Worm (Caenorhabditis elegans) whole organism, young adult: ENCODE measurements around the gene F58F12.1.
A peak's percentile ranks its signal among the peaks of the same experiment; 100 is the strongest.

Experiments
- B0035.1 ChIP-seq: sonication (generic microtip); optimal IDR thresholded peaks from 2 replicates; lab custom pipeline; 2016; ENCODE audit warnings: missing genetic modification characterization, mild to moderate bottlenecking, missing compliant biosample characterization, missing genotype, missing genetic modification reagents
- B0336.3 ChIP-seq: fragments of 200-800 bp; sonication (Bioruptor generic); IDR thresholded peaks from 2 replicates; pipeline ENCODE4 v1.3.6; 2022; ENCODE audit warnings: missing genetic modification characterization, missing compliant biosample characterization
- D2030.7 ChIP-seq: fragments of 200-800 bp; sonication (Bioruptor generic); IDR thresholded peaks from 2 replicates; pipeline ENCODE4 v1.3.6; 2022; ENCODE audit warnings: missing genetic modification reagents, missing genetic modification characterization, missing compliant biosample characterization
- F33H1.4 ChIP-seq: fragments of 200-800 bp; sonication (Bioruptor generic); IDR thresholded peaks from 2 replicates; pipeline ENCODE4 v1.3.6; 2022; ENCODE audit warnings: missing genetic modification reagents, missing genetic modification characterization, missing compliant biosample characterization
- F37B4.10 ChIP-seq: fragments of 200-800 bp; sonication (Bioruptor generic); IDR thresholded peaks from 2 replicates; pipeline ENCODE4 v1.3.6; 2022; ENCODE audit warnings: missing genetic modification characterization, missing compliant biosample characterization
- F52B5.7 ChIP-seq: sonication (generic microtip); optimal IDR thresholded peaks from 2 replicates; lab custom pipeline; 2016; ENCODE audit warnings: mild to moderate bottlenecking, missing genetic modification characterization, missing compliant biosample characterization
- F55B11.4 ChIP-seq: sonication (generic microtip); optimal IDR thresholded peaks from 2 replicates; lab custom pipeline; 2016; ENCODE audit warnings: missing compliant biosample characterization, missing genetic modification characterization, borderline replicate concordance; ENCODE audit not compliant: insufficient read depth
- K11D2.4 ChIP-seq: fragments of 200-800 bp; sonication (Bioruptor generic); IDR thresholded peaks from 2 replicates; pipeline ENCODE4 v1.3.6; 2022; ENCODE audit warnings: missing genetic modification reagents, missing genetic modification characterization, missing compliant biosample characterization
- K12H6.12 ChIP-seq: fragments of 200-800 bp; sonication (Bioruptor generic); optimal IDR thresholded peaks from 2 replicates; lab custom pipeline; 2018; ENCODE audit warnings: mild to moderate bottlenecking, missing genetic modification characterization, missing compliant biosample characterization
- T26A5.8 ChIP-seq: sonication (generic microtip); optimal IDR thresholded peaks from 2 replicates; lab custom pipeline; 2016; ENCODE audit warnings: missing genetic modification characterization, missing compliant biosample characterization
- Y53G8AR.9 ChIP-seq: fragments of 200-800 bp; sonication (Bioruptor generic); conservative IDR thresholded peaks from 2 replicates; pipeline ENCODE4 v1.3.6; 2022; ENCODE audit warnings: missing genetic modification reagents, missing genetic modification characterization, missing compliant biosample characterization
- Y56A3A.18 ChIP-seq: fragments of 200-800 bp; sonication (Bioruptor generic); IDR thresholded peaks from 2 replicates; pipeline ENCODE4 v1.3.6; 2022; ENCODE audit warnings: missing genetic modification reagents, missing genetic modification characterization, missing compliant biosample characterization
- Y79H2A.3 ChIP-seq: fragments of 200-800 bp; sonication (Bioruptor generic); conservative IDR thresholded peaks from 2 replicates; pipeline ENCODE4 v1.3.6; 2022; ENCODE audit warnings: missing genetic modification reagents, missing genetic modification characterization, missing compliant biosample characterization
- ama-1 ChIP-seq, 3 experiments: fragments of 150-350 bp in 1 of 3; sonication (generic microtip) in 2 of 3; optimal IDR thresholded peaks; 2 replicates each; lab custom pipeline; 2014 to 2018; ENCODE audit warnings: missing biosample characterization in 2 of 3, missing genetic modification characterization in 2 of 3, missing genetic modification reagents in 2 of 3
- aptf-2 ChIP-seq: fragments of 200-800 bp; sonication (Bioruptor generic); conservative IDR thresholded peaks from 2 replicates; pipeline ENCODE4 v1.3.6; 2022; ENCODE audit warnings: missing genetic modification reagents, missing genetic modification characterization, missing compliant biosample characterization
- aptf-3 ChIP-seq: fragments of 200-800 bp; sonication (Bioruptor generic); IDR thresholded peaks from 2 replicates; pipeline ENCODE4 v1.3.6; 2022; ENCODE audit warnings: missing genetic modification characterization, missing compliant biosample characterization
- attf-5 ChIP-seq: fragments of 200-800 bp; sonication (Bioruptor generic); optimal IDR thresholded peaks from 2 replicates; lab custom pipeline; 2018; ENCODE audit warnings: mild to moderate bottlenecking, missing genetic modification characterization, missing compliant biosample characterization
- bed-1 ChIP-seq: fragments of 200-800 bp; sonication (Bioruptor generic); IDR thresholded peaks from 2 replicates; pipeline ENCODE4 v1.3.6; 2022; ENCODE audit warnings: missing genetic modification reagents, missing genetic modification characterization, missing compliant biosample characterization
- cebp-1 ChIP-seq, 2 experiments: fragments of 200-800 bp in 1 of 2; sonication (Bioruptor generic) in 1 of 2; sonication (generic microtip) in 1 of 2; IDR thresholded peaks in 1 of 2; optimal IDR thresholded peaks in 1 of 2; 2 replicates each; pipeline versions ENCODE4 v1.3.6 to Lab custom; 2017 to 2022; ENCODE audit warnings: missing compliant biosample characterization in 2 of 2, missing genetic modification characterization in 2 of 2, mild to moderate bottlenecking in 1 of 2, missing genetic modification reagents in 1 of 2, moderate library complexity in 1 of 2
- ceh-27 ChIP-seq: fragments of 200-800 bp; sonication (Bioruptor generic); optimal IDR thresholded peaks from 2 replicates; lab custom pipeline; 2018; ENCODE audit warnings: mild to moderate bottlenecking, missing genetic modification characterization, moderate library complexity, missing compliant biosample characterization
- ceh-79 ChIP-seq: sonication (generic microtip); optimal IDR thresholded peaks from 2 replicates; lab custom pipeline; 2017; ENCODE audit warnings: mild to moderate bottlenecking, missing genetic modification characterization, missing compliant biosample characterization
- egrh-3 ChIP-seq: fragments of 200-800 bp; sonication (Bioruptor generic); IDR thresholded peaks from 2 replicates; pipeline ENCODE4 v1.3.6; 2022; ENCODE audit warnings: missing genetic modification reagents, missing genetic modification characterization, missing compliant biosample characterization
- fkh-3 ChIP-seq: sonication (generic microtip); optimal IDR thresholded peaks from 2 replicates; lab custom pipeline; 2016; ENCODE audit warnings: mild to moderate bottlenecking, missing genetic modification characterization, missing compliant biosample characterization
- him-1 ChIP-seq: sonication (generic microtip); optimal IDR thresholded peaks from 2 replicates; lab custom pipeline; 2016; ENCODE audit warnings: missing genotype, missing genetic modification reagents, missing genetic modification characterization, missing compliant biosample characterization
- hlh-26 ChIP-seq: fragments of 200-800 bp; sonication (Bioruptor generic); conservative IDR thresholded peaks from 2 replicates; pipeline ENCODE4 v1.3.6; 2022; ENCODE audit warnings: missing genetic modification reagents, missing genetic modification characterization, missing compliant biosample characterization
- let-526 ChIP-seq: fragments of 200-800 bp; sonication (Bioruptor generic); IDR thresholded peaks from 2 replicates; pipeline ENCODE4 v1.3.6; 2022; ENCODE audit warnings: missing genetic modification reagents, missing genetic modification characterization, missing compliant biosample characterization
- lin-35 ChIP-seq, 3 experiments: fragments of 150-350 bp in 2 of 3; sonication (generic microtip) in 1 of 3; optimal IDR thresholded peaks; 2 replicates each; lab custom pipeline; 2014 to 2018; ENCODE audit warnings: missing biosample characterization in 3 of 3, missing genetic modification characterization in 3 of 3, missing genetic modification reagents in 3 of 3
- lin-40 ChIP-seq: sonication (generic microtip); optimal IDR thresholded peaks from 2 replicates; lab custom pipeline; 2016; ENCODE audit warnings: missing genetic modification characterization, mild to moderate bottlenecking, missing compliant biosample characterization, missing genotype, missing genetic modification reagents
- lin-54 ChIP-seq: fragments of 200-800 bp; sonication (Bioruptor generic); optimal IDR thresholded peaks from 2 replicates; lab custom pipeline; 2018; ENCODE audit warnings: mild to moderate bottlenecking, missing genetic modification characterization, missing compliant biosample characterization
- lir-1 ChIP-seq: fragments of 200-800 bp; sonication (Bioruptor generic); conservative IDR thresholded peaks from 2 replicates; pipeline ENCODE4 v1.3.6; 2022; ENCODE audit warnings: missing genetic modification reagents, missing genetic modification characterization, missing compliant biosample characterization
- madf-3 ChIP-seq: fragments of 200-800 bp; sonication (Bioruptor generic); IDR thresholded peaks from 2 replicates; pipeline ENCODE4 v1.3.6; 2022; ENCODE audit warnings: missing genetic modification reagents, missing genetic modification characterization, missing compliant biosample characterization
- madf-6 ChIP-seq: fragments of 200-800 bp; sonication (Bioruptor generic); IDR thresholded peaks from 2 replicates; pipeline ENCODE4 v1.3.6; 2022; ENCODE audit warnings: missing genetic modification reagents, missing genetic modification characterization, missing compliant biosample characterization
- mcd-1 ChIP-seq: fragments of 200-800 bp; sonication (Bioruptor generic); IDR thresholded peaks from 2 replicates; pipeline ENCODE4 v1.3.6; 2022; ENCODE audit warnings: missing genetic modification reagents, missing genetic modification characterization, missing compliant biosample characterization
- nfya-2 ChIP-seq: fragments of 200-800 bp; sonication (Bioruptor generic); IDR thresholded peaks from 2 replicates; pipeline ENCODE4 v1.3.6; 2022; ENCODE audit warnings: missing genetic modification reagents, missing genetic modification characterization, missing compliant biosample characterization
- nhr-90 ChIP-seq: sonication (generic microtip); optimal IDR thresholded peaks from 2 replicates; lab custom pipeline; 2016; ENCODE audit warnings: missing genotype, mild to moderate bottlenecking, missing genetic modification characterization, missing compliant biosample characterization
- pbrm-1 ChIP-seq: fragments of 200-800 bp; sonication (Bioruptor generic); IDR thresholded peaks from 2 replicates; pipeline ENCODE4 v1.3.6; 2022; ENCODE audit warnings: missing genetic modification reagents, missing genetic modification characterization, missing compliant biosample characterization
- rpc-1 ChIP-seq, 2 experiments: fragments of 150-350 bp in 1 of 2; sonication (generic microtip) in 1 of 2; optimal IDR thresholded peaks; 2 replicates each; lab custom pipeline; 2014 to 2018; ENCODE audit warnings: missing biosample characterization in 1 of 2, missing genetic modification characterization in 1 of 2, missing genetic modification reagents in 1 of 2, missing genotype in 1 of 2
- sdz-38 ChIP-seq: sonication (generic microtip); optimal IDR thresholded peaks from 2 replicates; lab custom pipeline; 2016; ENCODE audit warnings: missing genotype, missing genetic modification characterization, missing compliant biosample characterization
- sea-2 ChIP-seq: fragments of 200-800 bp; sonication (Bioruptor generic); IDR thresholded peaks from 2 replicates; pipeline ENCODE4 v1.3.6; 2022; ENCODE audit warnings: missing genetic modification characterization, missing compliant biosample characterization
- snpc-3.4 ChIP-seq: sonication (generic microtip); optimal IDR thresholded peaks from 2 replicates; lab custom pipeline; 2017; ENCODE audit warnings: missing genetic modification characterization, mild to moderate bottlenecking, missing compliant biosample characterization, antibody characterized with exemption, moderate library complexity, missing genotype, missing genetic modification reagents
- sptf-2 ChIP-seq: fragments of 200-800 bp; sonication (Bioruptor generic); optimal IDR thresholded peaks from 2 replicates; lab custom pipeline; 2018; ENCODE audit warnings: mild to moderate bottlenecking, missing genetic modification characterization, missing compliant biosample characterization
- tbx-9 ChIP-seq: sonication (generic microtip); optimal IDR thresholded peaks from 2 replicates; lab custom pipeline; 2016; ENCODE audit warnings: borderline replicate concordance, missing genetic modification characterization, inconsistent platforms, missing compliant biosample characterization
- zfh-2 ChIP-seq: fragments of 200-800 bp; sonication (Bioruptor generic); conservative IDR thresholded peaks from 2 replicates; pipeline ENCODE4 v1.3.6; 2022; ENCODE audit warnings: missing genetic modification reagents, missing genetic modification characterization, missing compliant biosample characterization
- ztf-28 ChIP-seq: fragments of 200-800 bp; sonication (Bioruptor generic); IDR thresholded peaks from 2 replicates; pipeline ENCODE4 v1.3.6; 2022; ENCODE audit warnings: missing genetic modification reagents, missing genetic modification characterization, missing compliant biosample characterization
- ztf-6 ChIP-seq: fragments of 200-800 bp; sonication (Bioruptor generic); IDR thresholded peaks from 2 replicates; pipeline ENCODE4 v1.3.6; 2022; ENCODE audit warnings: missing genetic modification reagents, missing genetic modification characterization, missing compliant biosample characterization

Gene F58F12.1

DNA sequence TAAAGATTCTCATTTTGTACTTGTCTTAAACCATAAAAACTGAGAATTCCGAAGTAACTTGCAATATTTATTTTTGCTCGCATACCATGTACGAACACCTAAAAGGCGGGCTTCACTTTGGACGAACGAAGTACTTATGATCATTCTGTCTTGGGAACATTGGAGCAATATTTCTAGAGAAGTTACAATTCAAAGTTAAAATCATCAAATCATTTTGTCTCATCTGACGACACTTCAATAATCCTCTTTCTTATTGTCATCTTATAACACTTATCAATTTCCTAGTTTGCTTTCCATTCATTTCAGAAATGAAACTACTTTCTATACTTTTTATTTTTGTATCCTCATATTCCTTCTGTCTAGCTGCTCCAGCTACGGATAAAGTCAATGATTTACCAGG is 16.7 kb upstream of the F58F12.1 start, which contains the start of gene ctsa-4.1:
Gene ctsa-4.1, plus strand, starts transcription at position 301 of the 400 bp plus-strand sequence.
- no peak for TF ChIP-seq ceh-27 (GFP tag; lab: Kevin White, UChicago)
- TF ChIP-seq D2030.7, result peak; percentile 7; the same call in 1 of the 2 replicates
- no peak for TF ChIP-seq lin-35 (GFP tag; optimal IDR thresholded peaks at IDR 0.05; lab: Kevin White, UChicago)
- peak; percentile 24 for TF ChIP-seq lin-54 (GFP tag; lab: Kevin White, UChicago)
- no peak for TF ChIP-seq B0035.1 (tag; lab: Kevin White, UChicago)
- no peak for TF ChIP-seq sea-2
- TF ChIP-seq F55B11.4 (tag; lab: Kevin White, UChicago), result no peak
- TF ChIP-seq him-1, result no peak
- TF ChIP-seq B0336.3 (GFP tag; lab: Robert Waterston, UW), result peak; percentile 39; the same call in 1 of the 2 replicates
- peak; percentile 49 for TF ChIP-seq madf-6 (GFP tag; lab: Robert Waterston, UW)
- TF ChIP-seq mcd-1, result no peak
- no peak for TF ChIP-seq sptf-2 (GFP tag; lab: Kevin White, UChicago)
- no peak for TF ChIP-seq aptf-2 (GFP tag; lab: Robert Waterston, UW)
- TF ChIP-seq sdz-38 (tag; lab: Kevin White, UChicago), result no peak

DNA sequence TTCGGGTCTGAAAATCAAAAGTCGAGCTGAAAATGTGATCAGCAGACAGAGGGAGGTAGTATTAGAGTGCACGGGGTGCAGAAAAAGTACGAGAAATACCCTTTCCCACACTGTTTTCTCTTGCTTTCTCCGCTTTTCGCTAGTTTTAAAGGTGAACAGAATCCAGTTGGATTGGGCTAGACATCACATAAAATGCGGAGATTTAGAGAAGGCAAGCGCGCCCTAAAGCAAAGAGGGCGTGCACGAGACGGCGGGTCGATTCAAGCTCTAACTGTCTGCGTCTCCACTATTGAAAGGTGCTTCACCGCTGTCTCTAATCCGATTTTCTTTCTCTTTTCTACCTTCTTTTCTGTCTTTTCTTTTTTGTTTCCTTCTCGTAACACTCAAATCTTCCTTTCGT is 13.3 kb upstream of the F58F12.1 start:
- TF ChIP-seq lin-35 (GFP tag; optimal IDR thresholded peaks at IDR 0.05; lab: Kevin White, UChicago) (peak in 1 of 3 experiments; percentile 48), egrh-3 (GFP tag; lab: Robert Waterston, UW) (peak; percentile 41; the same call in 1 of the 2 replicates), nfya-2 (GFP tag; lab: Robert Waterston, UW) (no peak), madf-3 (0 out of 2 replicates have a peak, but pooled peaks have one; percentile 13), snpc-3.4 (tag; lab: Kevin White, UChicago) (peak; percentile 73), K12H6.12 (peak; percentile 68), Y79H2A.3 (GFP tag; lab: Robert Waterston, UW) (no peak), T26A5.8 (tag; lab: Kevin White, UChicago) (no peak), K11D2.4 (peak; percentile 54), Y56A3A.18 (GFP tag; lab: Robert Waterston, UW) (no peak), ceh-79 (tag; lab: Kevin White, UChicago) (no peak), lir-1 (GFP tag; lab: Robert Waterston, UW) (peak; percentile 67; the same call in 1 of the 2 replicates), ama-1 (optimal IDR thresholded peaks at IDR 0.05; lab: Kevin White, UChicago) (no peak), ama-1 (GFP tag; optimal IDR thresholded peaks at IDR 0.05; lab: Kevin White, UChicago) (no peak), bed-1 (GFP tag; lab: Robert Waterston, UW) (no peak), F52B5.7 (no peak), tbx-9 (tag; lab: Kevin White, UChicago) (no peak), cebp-1 (GFP tag; IDR thresholded peaks at IDR 0.05; lab: Robert Waterston, UW) (no peak), cebp-1 (tag; optimal IDR thresholded peaks at IDR 0.05; lab: Kevin White, UChicago) (peak; percentile 77), D2030.7 (peak; percentile 85), attf-5 (GFP tag; lab: Kevin White, UChicago) (peak; percentile 95), hlh-26 (GFP tag; lab: Robert Waterston, UW) (no peak), F37B4.10 (GFP tag; lab: Robert Waterston, UW) (no peak), let-526 (GFP tag; lab: Robert Waterston, UW) (no peak), mcd-1 (peak; percentile 95), ztf-28 (GFP tag; lab: Robert Waterston, UW) (0 out of 2 replicates have a peak, but pooled peaks have one; percentile 6), Y53G8AR.9 (GFP tag; lab: Robert Waterston, UW) (peak; percentile 42; the same call in 1 of the 2 replicates), pbrm-1 (peak; percentile 92), lin-40 (tag; lab: Kevin White, UChicago) (peak; percentile 72), rpc-1 (optimal IDR thresholded peaks at IDR 0.05; lab: Kevin White, UChicago) (no peak), rpc-1 (tag; optimal IDR thresholded peaks at IDR 0.05; lab: Kevin White, UChicago) (no peak), zfh-2 (GFP tag; lab: Robert Waterston, UW) (peak; percentile 89), fkh-3 (no peak), aptf-3 (GFP tag; lab: Robert Waterston, UW) (no peak), ztf-6 (no peak), F33H1.4 (GFP tag; lab: Robert Waterston, UW) (peak; percentile 73), nhr-90 (tag; lab: Kevin White, UChicago) (no peak), ceh-27 (GFP tag; lab: Kevin White, UChicago) (peak; percentile 78)
